Fruit fly (Drosophila melanogaster) whole organism, embryonic: ENCODE results near the gene CG31777.

Source experiments
- Asciz ChIP-seq: fragments of 200-800 bp; sonication (Bioruptor generic); optimal IDR thresholded peaks from 2 replicates; lab custom pipeline; 2017; ENCODE audit warnings: missing biosample characterization, mild to moderate bottlenecking, missing genetic modification characterization, missing genetic modification reagents
- CG10147 ChIP-seq: fragments of 200-800 bp; sonication (Bioruptor generic); optimal IDR thresholded peaks from 2 replicates; lab custom pipeline; 2019; ENCODE audit warnings: missing biosample characterization, mild to moderate bottlenecking, missing genetic modification characterization, moderate library complexity
- CG11456 ChIP-seq: fragments of 200-800 bp; sonication (Bioruptor generic); IDR thresholded peaks from 3 replicates; pipeline ENCODE4 v1.3.6; 2022; ENCODE audit warnings: missing biosample characterization, missing genetic modification characterization
- CG1233 ChIP-seq: fragments of 200-800 bp; sonication (Bioruptor generic); optimal IDR thresholded peaks from 4 replicates; lab custom pipeline; 2018; ENCODE audit warnings: missing biosample characterization, mild to moderate bottlenecking, missing genetic modification characterization
- CG13424 ChIP-seq: fragments of 200-800 bp; sonication (Bioruptor generic); optimal IDR thresholded peaks from 2 replicates; lab custom pipeline; 2019; ENCODE audit warnings: missing biosample characterization, mild to moderate bottlenecking, missing genetic modification characterization, moderate library complexity
- CG15514 ChIP-seq: fragments of 200-800 bp; sonication (Bioruptor generic); optimal IDR thresholded peaks from 3 replicates; lab custom pipeline; 2017; ENCODE audit warnings: missing biosample characterization, missing genetic modification characterization, mild to moderate bottlenecking, moderate library complexity, missing genetic modification reagents
- CG17186 ChIP-seq: fragments of 200-800 bp; sonication (Bioruptor generic); optimal IDR thresholded peaks from 3 replicates; lab custom pipeline; 2017; ENCODE audit warnings: missing biosample characterization, missing genetic modification reagents, missing genetic modification characterization
- CG1792 ChIP-seq: fragments of 200-800 bp; sonication (Bioruptor generic); optimal IDR thresholded peaks from 2 replicates; lab custom pipeline; 2016; ENCODE audit warnings: missing biosample characterization, missing genetic modification characterization
- CG18599 ChIP-seq: fragments of 200-800 bp; sonication (Bioruptor generic); optimal IDR thresholded peaks from 3 replicates; lab custom pipeline; 2017; ENCODE audit warnings: missing biosample characterization, missing genetic modification characterization, mild to moderate bottlenecking, moderate library complexity, missing genetic modification reagents
- CG2120 ChIP-seq: fragments of 200-800 bp; sonication (Bioruptor generic); optimal IDR thresholded peaks from 3 replicates; lab custom pipeline; 2016; ENCODE audit warnings: missing biosample characterization, missing genetic modification characterization
- CG2678 ChIP-seq: fragments of 200-800 bp; sonication (Bioruptor generic); optimal IDR thresholded peaks from 3 replicates; lab custom pipeline; 2019; ENCODE audit warnings: missing biosample characterization, mild to moderate bottlenecking, missing genetic modification characterization, moderate library complexity
- CG33213 ChIP-seq: fragments of 200-800 bp; sonication (Bioruptor generic); optimal IDR thresholded peaks from 3 replicates; lab custom pipeline; 2016; ENCODE audit warnings: missing biosample characterization, missing genetic modification characterization
- CG4360 ChIP-seq: fragments of 200-800 bp; sonication (Bioruptor generic); IDR thresholded peaks from 2 replicates; pipeline ENCODE4 v1.3.6; 2022; ENCODE audit warnings: missing biosample characterization, missing genetic modification characterization
- CG4404 ChIP-seq: fragments of 200-800 bp; sonication (Bioruptor generic); IDR thresholded peaks from 2 replicates; pipeline ENCODE4 v1.3.6; 2022; ENCODE audit warnings: missing biosample characterization, missing genetic modification characterization
- CG7839 ChIP-seq: fragments of 200-800 bp; sonication (Bioruptor generic); optimal IDR thresholded peaks from 3 replicates; lab custom pipeline; 2018; ENCODE audit warnings: missing biosample characterization, mild to moderate bottlenecking, missing genetic modification characterization, moderate library complexity
- CG8290 ChIP-seq, 3 experiments: fragments of 200-800 bp; sonication (Bioruptor generic); optimal IDR thresholded peaks; 2 replicates each; lab custom pipeline; 2016 to 2019; ENCODE audit warnings: missing biosample characterization in 3 of 3, missing genetic modification characterization in 3 of 3, mild to moderate bottlenecking in 2 of 3, moderate library complexity in 1 of 3
- CkIIα-i1 ChIP-seq: fragments of 200-800 bp; sonication (Bioruptor generic); IDR thresholded peaks from 2 replicates; pipeline ENCODE4 v1.3.6; 2022; ENCODE audit warnings: missing biosample characterization, missing genetic modification characterization
- Dad ChIP-seq: fragments of 200-800 bp; sonication (Bioruptor generic); optimal IDR thresholded peaks from 3 replicates; lab custom pipeline; 2016; ENCODE audit warnings: missing biosample characterization, missing genetic modification characterization
- Fer1 ChIP-seq: fragments of 200-800 bp; sonication (Bioruptor generic); optimal IDR thresholded peaks from 2 replicates; lab custom pipeline; 2017; ENCODE audit warnings: missing biosample characterization, mild to moderate bottlenecking, missing genetic modification characterization
- Fer3 ChIP-seq: fragments of 200-800 bp; sonication (Bioruptor generic); optimal IDR thresholded peaks from 2 replicates; lab custom pipeline; 2018; ENCODE audit warnings: missing biosample characterization, mild to moderate bottlenecking, missing genetic modification characterization, moderate library complexity
- Hmr ChIP-seq: fragments of 200-800 bp; sonication (Bioruptor generic); optimal IDR thresholded peaks from 3 replicates; lab custom pipeline; 2017; ENCODE audit warnings: mild to moderate bottlenecking, missing biosample characterization, missing genetic modification reagents, missing genetic modification characterization
- Hr51 ChIP-seq, 2 experiments: fragments of 200-800 bp; sonication (Bioruptor generic); optimal IDR thresholded peaks; 2 replicates in 1 of 2; 3 replicates in 1 of 2; lab custom pipeline; 2016 to 2018; ENCODE audit warnings: missing biosample characterization in 2 of 2, missing genetic modification characterization in 2 of 2, mild to moderate bottlenecking in 1 of 2, moderate library complexity in 1 of 2
- Hsf ChIP-seq: fragments of 200-800 bp; sonication (Bioruptor generic); optimal IDR thresholded peaks from 3 replicates; lab custom pipeline; 2016; ENCODE audit warnings: missing biosample characterization, missing genetic modification characterization
- Lim3 ChIP-seq: fragments of 200-800 bp; sonication (Bioruptor generic); IDR thresholded peaks from 2 replicates; pipeline ENCODE4 v1.3.6; 2022; ENCODE audit warnings: missing biosample characterization, missing genetic modification characterization
- Mad ChIP-seq: fragments of 200-800 bp; sonication (Bioruptor generic); optimal IDR thresholded peaks from 2 replicates; lab custom pipeline; 2016; ENCODE audit warnings: missing biosample characterization, missing genetic modification characterization
- Oli ChIP-seq: fragments of 200-800 bp; sonication (Bioruptor generic); optimal IDR thresholded peaks from 2 replicates; lab custom pipeline; 2018; ENCODE audit warnings: missing biosample characterization, mild to moderate bottlenecking, missing genetic modification characterization, moderate library complexity
- PHDP ChIP-seq: fragments of 200-800 bp; sonication (Bioruptor generic); optimal IDR thresholded peaks from 3 replicates; lab custom pipeline; 2018; ENCODE audit warnings: missing biosample characterization, mild to moderate bottlenecking, missing genetic modification characterization, moderate library complexity
- Ptx1 ChIP-seq: fragments of 200-800 bp; sonication (Bioruptor generic); IDR thresholded peaks from 2 replicates; pipeline ENCODE4 v1.3.6; 2022; ENCODE audit warnings: missing biosample characterization, missing genetic modification characterization
- Rfx ChIP-seq: fragments of 200-800 bp; sonication (Bioruptor generic); IDR thresholded peaks from 2 replicates; pipeline ENCODE4 v1.3.6; 2022; ENCODE audit warnings: missing biosample characterization, missing genetic modification characterization
- Scr ChIP-seq: fragments of 200-800 bp; sonication (Bioruptor generic); IDR thresholded peaks from 2 replicates; pipeline ENCODE4 v1.3.6; 2022; ENCODE audit warnings: missing biosample characterization, missing genetic modification characterization; ENCODE audit not compliant: partially characterized antibody
- Taf1 ChIP-seq: fragments of 200-800 bp; sonication (Bioruptor generic); IDR thresholded peaks from 2 replicates; pipeline ENCODE4 v1.3.6; 2022; ENCODE audit warnings: missing biosample characterization, missing genetic modification characterization
- Xbp1 ChIP-seq: fragments of 200-800 bp; sonication (Bioruptor generic); optimal IDR thresholded peaks from 3 replicates; lab custom pipeline; 2016; ENCODE audit warnings: missing biosample characterization, mild to moderate bottlenecking, missing genetic modification characterization
- abd-A ChIP-seq: fragments of 200-800 bp; sonication (Bioruptor generic); optimal IDR thresholded peaks from 3 replicates; lab custom pipeline; 2019; ENCODE audit warnings: missing biosample characterization, mild to moderate bottlenecking, missing genetic modification characterization, moderate library complexity
- bigmax ChIP-seq: fragments of 200-800 bp; sonication (Bioruptor generic); optimal IDR thresholded peaks from 2 replicates; lab custom pipeline; 2018; ENCODE audit warnings: missing biosample characterization, mild to moderate bottlenecking, missing genetic modification characterization
- cad ChIP-seq: fragments of >200 bp; optimal IDR thresholded peaks from 2 replicates; lab custom pipeline; 2017; ENCODE audit warnings: missing biosample characterization, missing genetic modification characterization
- caup ChIP-seq: fragments of 200-800 bp; sonication (Bioruptor generic); optimal IDR thresholded peaks from 3 replicates; lab custom pipeline; 2017; ENCODE audit warnings: missing biosample characterization, mild to moderate bottlenecking, missing genetic modification characterization, moderate library complexity; ENCODE audit not compliant: severe bottlenecking
- dpn ChIP-seq, 2 experiments: fragments of 200-800 bp; sonication (Bioruptor generic); optimal IDR thresholded peaks; 3 replicates each; lab custom pipeline; 2016; ENCODE audit warnings: missing biosample characterization in 2 of 2, missing genetic modification characterization in 2 of 2
- ftz-f1 ChIP-seq: fragments of 200-800 bp; sonication (Bioruptor generic); optimal IDR thresholded peaks from 2 replicates; lab custom pipeline; 2016; ENCODE audit warnings: missing biosample characterization, missing genetic modification characterization
- gem ChIP-seq: fragments of 200-800 bp; sonication (Bioruptor generic); optimal IDR thresholded peaks from 2 replicates; lab custom pipeline; 2019; ENCODE audit warnings: missing biosample characterization, mild to moderate bottlenecking, missing genetic modification characterization, moderate library complexity
- gro ChIP-seq: fragments of 200-800 bp; sonication (Bioruptor generic); optimal IDR thresholded peaks from 2 replicates; lab custom pipeline; 2016; ENCODE audit warnings: missing biosample characterization, missing genetic modification characterization
- lilli ChIP-seq: fragments of 200-800 bp; sonication (Bioruptor generic); optimal IDR thresholded peaks from 3 replicates; lab custom pipeline; 2016; ENCODE audit warnings: missing biosample characterization, missing genetic modification characterization
- lmd ChIP-seq: fragments of 200-800 bp; sonication (Bioruptor generic); IDR thresholded peaks from 2 replicates; pipeline ENCODE4 v1.3.6; 2022; ENCODE audit warnings: missing biosample characterization, missing genetic modification characterization
- pfk ChIP-seq: fragments of 200-800 bp; sonication (Bioruptor generic); optimal IDR thresholded peaks from 2 replicates; lab custom pipeline; 2018; ENCODE audit warnings: missing biosample characterization, mild to moderate bottlenecking, missing genetic modification characterization, moderate library complexity
- stwl ChIP-seq: fragments of 200-800 bp; sonication (Bioruptor generic); optimal IDR thresholded peaks from 3 replicates; lab custom pipeline; 2018; ENCODE audit warnings: missing biosample characterization, mild to moderate bottlenecking, missing genetic modification characterization, moderate library complexity
- tio ChIP-seq: fragments of 200-800 bp; sonication (Bioruptor generic); optimal IDR thresholded peaks from 2 replicates; lab custom pipeline; 2017; ENCODE audit warnings: missing biosample characterization, missing genetic modification characterization, inconsistent platforms
- tna ChIP-seq: fragments of 200-800 bp; sonication (Bioruptor generic); IDR thresholded peaks from 2 replicates; pipeline ENCODE4 v1.3.6; 2022; ENCODE audit warnings: missing biosample characterization, missing genetic modification characterization; ENCODE audit not compliant: partially characterized antibody
- unpg ChIP-seq: fragments of 200-800 bp; sonication (Bioruptor generic); optimal IDR thresholded peaks from 3 replicates; lab custom pipeline; 2018; ENCODE audit warnings: missing biosample characterization, mild to moderate bottlenecking, missing genetic modification characterization, moderate library complexity
- yki ChIP-seq: fragments of >200 bp; optimal IDR thresholded peaks from 3 replicates; lab custom pipeline; 2018
- z ChIP-seq: fragments of 200-800 bp; sonication (Bioruptor generic); IDR thresholded peaks from 3 replicates; pipeline ENCODE4 v1.3.6; 2022; ENCODE audit warnings: missing biosample characterization, missing genetic modification characterization
- zf30C ChIP-seq: fragments of 200-800 bp; sonication (Bioruptor generic); optimal IDR thresholded peaks from 3 replicates; lab custom pipeline; 2018; ENCODE audit warnings: missing biosample characterization, mild to moderate bottlenecking, missing genetic modification characterization

The CG31777 gene

dm6 chr2L:3740443-3740842, 33.6 kb upstream of the CG31777 start (continued):
- TF ChIP-seq PHDP (tag; lab: Kevin White, UChicago), result peak; percentile 23
- TF ChIP-seq CG1233 (GFP tag; lab: Kevin White, UChicago), result no peak
- TF ChIP-seq caup (GFP tag; lab: Kevin White, UChicago), result peak; percentile 2
- TF ChIP-seq dpn (GFP tag; optimal IDR thresholded peaks at IDR 0.05; lab: Kevin White, UChicago), result peak in 1 of 2 experiments; percentile 14
- peak; percentile 25 for TF ChIP-seq abd-A
- no peak for TF ChIP-seq CkIIα-i1 (GFP tag; lab: Robert Waterston, UW)
- no peak for TF ChIP-seq z (GFP tag; lab: Robert Waterston, UW)
- no peak for TF ChIP-seq pfk (GFP tag; lab: Kevin White, UChicago)
- peak; percentile 51 for TF ChIP-seq Hmr (GFP tag; lab: Kevin White, UChicago)
- peak; percentile 50 for TF ChIP-seq CG2120 (GFP tag; lab: Kevin White, UChicago)
- TF ChIP-seq Lim3 (GFP tag; lab: Robert Waterston, UW), result no peak
- peak; percentile 12 for TF ChIP-seq Fer3 (tag; lab: Kevin White, UChicago)
- TF ChIP-seq CG8290 (GFP tag; optimal IDR thresholded peaks at IDR 0.05; lab: Kevin White, UChicago), result no peak
- TF ChIP-seq CG8290 (tag; optimal IDR thresholded peaks at IDR 0.05; lab: Kevin White, UChicago), result peak in 1 of 2 experiments; percentile 18
- no peak for TF ChIP-seq CG4404 (GFP tag; lab: Robert Waterston, UW)
- peak in 1 of 2 experiments; percentile 33 for TF ChIP-seq Hr51 (GFP tag; optimal IDR thresholded peaks at IDR 0.05; lab: Kevin White, UChicago)
- peak; percentile 11; the same call in 1 of the 2 replicates for TF ChIP-seq lmd (GFP tag; lab: Robert Waterston, UW)
- no peak for TF ChIP-seq ftz-f1 (GFP tag; lab: Kevin White, UChicago)
- TF ChIP-seq stwl, result peak; percentile 3
- no peak for TF ChIP-seq yki (lab: Kevin White, UChicago)
- TF ChIP-seq CG15514 (GFP tag; lab: Kevin White, UChicago), result peak; percentile 26
- no peak for TF ChIP-seq Taf1 (GFP tag; lab: Robert Waterston, UW)
- peak; percentile 12 for TF ChIP-seq Asciz (GFP tag; lab: Kevin White, UChicago)
- no peak for TF ChIP-seq Dad (GFP tag; lab: Kevin White, UChicago)
- TF ChIP-seq Rfx, result peak; percentile 25
- peak; percentile 62 for TF ChIP-seq CG2678
- no peak for TF ChIP-seq Hsf (GFP tag; lab: Kevin White, UChicago)
- TF ChIP-seq gem, result peak; percentile 42
- peak; percentile 2 for TF ChIP-seq unpg
- no peak for TF ChIP-seq tio (GFP tag; lab: Kevin White, UChicago)
- no peak for TF ChIP-seq CG33213 (GFP tag; lab: Kevin White, UChicago)
- TF ChIP-seq tna (GFP tag; lab: Robert Waterston, UW), result no peak
- TF ChIP-seq Oli (tag; lab: Kevin White, UChicago), result peak; percentile 35
- TF ChIP-seq Ptx1 (GFP tag; lab: Robert Waterston, UW), result peak; percentile 36
- TF ChIP-seq gro (GFP tag; lab: Kevin White, UChicago), result peak; percentile 2
- peak; percentile 66 for TF ChIP-seq zf30C
- peak; percentile 39 for TF ChIP-seq Fer1 (GFP tag; lab: Kevin White, UChicago)
- no peak for TF ChIP-seq CG11456 (GFP tag; lab: Robert Waterston, UW)
- TF ChIP-seq CG7839 (tag; lab: Kevin White, UChicago), result peak; percentile 46
- TF ChIP-seq lilli, result peak; percentile 9
- no peak for TF ChIP-seq CG17186 (GFP tag; lab: Kevin White, UChicago)
- TF ChIP-seq bigmax, result no peak
- TF ChIP-seq Mad (GFP tag; lab: Kevin White, UChicago), result no peak
- peak; percentile 19 for TF ChIP-seq CG13424
- peak; percentile 53 for TF ChIP-seq CG18599 (GFP tag; lab: Kevin White, UChicago)
- peak; percentile 17 for TF ChIP-seq Xbp1
- no peak for TF ChIP-seq CG4360 (GFP tag; lab: Robert Waterston, UW)
- no peak for TF ChIP-seq CG1792
- TF ChIP-seq Scr (GFP tag; lab: Robert Waterston, UW), result no peak
- no peak for TF ChIP-seq CG10147 (GFP tag; lab: Kevin White, UChicago)
- no peak for TF ChIP-seq cad
